Fruit fly (Drosophila melanogaster): ENCODE measurements around the gene Osi1.

Gene Osi1

dm6 chr3R:6170737-6171136 lies 2.6 kb upstream of the Osi1 start (continued):
- peak; percentile 65 for TF ChIP-seq pita (GFP tag; optimal IDR thresholded peaks at IDR 0.05)
- peak; percentile 41 for TF ChIP-seq Ptx1 (GFP tag; IDR thresholded peaks at IDR 0.05)
- TF ChIP-seq CG1603 (tag; optimal IDR thresholded peaks at IDR 0.05): peak; percentile 50
- TF ChIP-seq CG6683 (GFP tag; optimal IDR thresholded peaks at IDR 0.05): no peak
- TF ChIP-seq CG33213 (GFP tag; optimal IDR thresholded peaks at IDR 0.05): peak; percentile 40
- peak; percentile 47 for TF ChIP-seq Hsf (GFP tag; optimal IDR thresholded peaks at IDR 0.05)
- peak; percentile 50 for TF ChIP-seq Xbp1 (GFP tag; optimal IDR thresholded peaks at IDR 0.05)
- peak; percentile 23; the same call in 1 of the 3 replicates for TF ChIP-seq vnd (GFP tag; IDR thresholded peaks at IDR 0.05; ENCODE audit: partially characterized antibody)
- peak; percentile 36 for TF ChIP-seq CG2712 (tag; optimal IDR thresholded peaks at IDR 0.05)
- no peak for TF ChIP-seq CG33557 (GFP tag; optimal IDR thresholded peaks at IDR 0.05)
- TF ChIP-seq Med (GFP tag): peak; percentile 89
- TF ChIP-seq CG3847 (GFP tag; IDR thresholded peaks at IDR 0.05): 0 out of 2 replicates have a peak, but pooled peaks have one; percentile 27
- peak; percentile 7 for TF ChIP-seq CG30403 (GFP tag; optimal IDR thresholded peaks at IDR 0.05)
- TF ChIP-seq Chrac-16 (GFP tag; optimal IDR thresholded peaks at IDR 0.05): peak; percentile 18
- 0 out of 3 replicates have a peak, but pooled peaks have one; percentile 50 for TF ChIP-seq ken (GFP tag; IDR thresholded peaks at IDR 0.05)
- no peak for TF ChIP-seq fd102C (GFP tag; optimal IDR thresholded peaks at IDR 0.05)
- peak; percentile 12 for TF ChIP-seq CG7987 (GFP tag; optimal IDR thresholded peaks at IDR 0.05)
- no peak for TF ChIP-seq jigr1 (GFP tag; IDR thresholded peaks at IDR 0.05)
- TF ChIP-seq row (GFP tag; IDR thresholded peaks at IDR 0.05): no peak
- peak; percentile 5 for TF ChIP-seq CG13624 (GFP tag; optimal IDR thresholded peaks at IDR 0.05)
- peak; percentile 17 for TF ChIP-seq Bteb2 (GFP tag; optimal IDR thresholded peaks at IDR 0.05)
- peak; percentile 96 for TF ChIP-seq CTCF (GFP tag; optimal IDR thresholded peaks at IDR 0.05)
- no peak for TF ChIP-seq E2f2 (GFP tag; IDR thresholded peaks at IDR 0.05)
- peak; percentile 23 for TF ChIP-seq CG10147 (GFP tag; optimal IDR thresholded peaks at IDR 0.05)
- TF ChIP-seq CG8290 (GFP tag; optimal IDR thresholded peaks at IDR 0.05): peak; percentile 20
- TF ChIP-seq CG8290 (tag; optimal IDR thresholded peaks at IDR 0.05): no peak
- peak in 1 of 2 experiments; percentile 69 for TF ChIP-seq Pdp1 (GFP tag; optimal IDR thresholded peaks at IDR 0.05)
- TF ChIP-seq CG1024 (GFP tag; IDR thresholded peaks at IDR 0.05): no peak
- TF ChIP-seq CG14441 (GFP tag; IDR thresholded peaks at IDR 0.05): 0 out of 2 replicates have a peak, but pooled peaks have one; percentile 8
- no peak for TF ChIP-seq twi (tag; optimal IDR thresholded peaks at IDR 0.05)
- peak; percentile 84 for TF ChIP-seq CG8478 (optimal IDR thresholded peaks at IDR 0.05)
- 0 out of 2 replicates have a peak, but pooled peaks have one; percentile 25 for TF ChIP-seq CG11085 (GFP tag; IDR thresholded peaks at IDR 0.05)
- TF ChIP-seq Dip3 (GFP tag; optimal IDR thresholded peaks at IDR 0.05): peak; percentile 23
- TF ChIP-seq dpn (GFP tag; optimal IDR thresholded peaks at IDR 0.05): peak; percentile 3 to 45
- no peak for TF ChIP-seq danr (GFP tag; IDR thresholded peaks at IDR 0.05)
- peak; percentile 78 for TF ChIP-seq knrl (GFP tag; IDR thresholded peaks at IDR 0.05; ENCODE audit: partially characterized antibody)
- peak; percentile 15 for TF ChIP-seq CG3163 (GFP tag; optimal IDR thresholded peaks at IDR 0.05)
- peak; percentile 25 for TF ChIP-seq sug (tag; optimal IDR thresholded peaks at IDR 0.05)
- no peak for TF ChIP-seq CG17912 (GFP tag; optimal IDR thresholded peaks at IDR 0.05)
- TF ChIP-seq CG31365 (tag; optimal IDR thresholded peaks at IDR 0.05): peak; percentile 11
- peak; percentile 22; the same call in 1 of the 2 replicates for TF ChIP-seq CG9932 (GFP tag; IDR thresholded peaks at IDR 0.05)
- peak; percentile 17; the same call in 1 of the 2 replicates for TF ChIP-seq inv (GFP tag; IDR thresholded peaks at IDR 0.05; ENCODE audit: partially characterized antibody)
- TF ChIP-seq bbx (GFP tag; IDR thresholded peaks at IDR 0.05; ENCODE audit: partially characterized antibody): 0 out of 2 replicates have a peak, but pooled peaks have one; percentile 29
- peak; percentile 14 for TF ChIP-seq phol (tag; optimal IDR thresholded peaks at IDR 0.05)
- peak; percentile 49 for TF ChIP-seq sens (GFP tag)
- peak; percentile 61; the same call in 1 of the 3 replicates for TF ChIP-seq Opbp (GFP tag; IDR thresholded peaks at IDR 0.05; ENCODE audit: partially characterized antibody)
- TF ChIP-seq CG5953 (GFP tag; IDR thresholded peaks at IDR 0.05): no peak
- peak; percentile 7 for TF ChIP-seq pum (GFP tag; optimal IDR thresholded peaks at IDR 0.05)
- TF ChIP-seq CG30431 (GFP tag; optimal IDR thresholded peaks at IDR 0.05): no peak
- no peak for TF ChIP-seq CG9609 (GFP tag; optimal IDR thresholded peaks at IDR 0.05)
- peak; percentile 13 for TF ChIP-seq CG7839 (tag; optimal IDR thresholded peaks at IDR 0.05)
- TF ChIP-seq zfh1 (GFP tag; IDR thresholded peaks at IDR 0.05): peak; percentile 39; the same call in 2 of the 3 replicates
